Worm (Caenorhabditis elegans) whole organism, L4 larva: ENCODE results near the gene yif-1.
A peak's percentile ranks its signal among the peaks of the same experiment; 100 is the strongest.

ENCODE experiments used
- D1046.2 ChIP-seq: fragments of 200-800 bp; sonication (Bioruptor generic); IDR thresholded peaks from 2 replicates; pipeline ENCODE4 v1.3.6; 2022; ENCODE audit warnings: missing genetic modification characterization, missing compliant biosample characterization
- F37D6.2 ChIP-seq: sonication (generic microtip); optimal IDR thresholded peaks from 2 replicates; lab custom pipeline; 2016; ENCODE audit warnings: mild to moderate bottlenecking, missing genetic modification characterization, missing compliant biosample characterization
- F44E2.7 ChIP-seq: fragments of 200-800 bp; sonication (Bioruptor generic); IDR thresholded peaks from 2 replicates; pipeline ENCODE4 v2.1.2; 2022; ENCODE audit warnings: missing genetic modification characterization, missing compliant biosample characterization
- Y105C5A.15 ChIP-seq: fragments of 200-800 bp; sonication (Bioruptor generic); IDR thresholded peaks from 2 replicates; pipeline ENCODE4 v1.3.6; 2022; ENCODE audit warnings: missing genetic modification characterization, missing compliant biosample characterization
- ZK337.2 ChIP-seq: fragments of 200-800 bp; sonication (Bioruptor generic); IDR thresholded peaks from 2 replicates; pipeline ENCODE4 v1.3.6; 2022; ENCODE audit warnings: missing genetic modification reagents, missing genetic modification characterization, missing compliant biosample characterization
- ZK546.5 ChIP-seq, 2 experiments: sonication (generic microtip); optimal IDR thresholded peaks; 2 replicates each; lab custom pipeline; 2017; ENCODE audit warnings: missing biosample characterization in 2 of 2, missing genetic modification characterization in 2 of 2
- ama-1 ChIP-seq: fragments of 150-350 bp; optimal IDR thresholded peaks from 2 replicates; lab custom pipeline; 2014; ENCODE audit warnings: inconsistent platforms, mixed read lengths
- ceh-32 ChIP-seq: sonication (generic microtip); optimal IDR thresholded peaks from 2 replicates; lab custom pipeline; 2016; ENCODE audit warnings: mild to moderate bottlenecking, missing genetic modification characterization, missing compliant biosample characterization; ENCODE audit not compliant: poor library complexity
- ceh-44 ChIP-seq: fragments of 200-800 bp; sonication (Bioruptor generic); IDR thresholded peaks from 2 replicates; pipeline ENCODE4 v1.3.6; 2022; ENCODE audit warnings: missing genetic modification reagents, missing genetic modification characterization, missing compliant biosample characterization
- ceh-82 ChIP-seq: sonication (generic microtip); optimal IDR thresholded peaks from 2 replicates; lab custom pipeline; 2017; ENCODE audit warnings: missing biosample characterization, missing genetic modification characterization
- daf-16 ChIP-seq, 3 experiments: sonication (generic microtip); optimal IDR thresholded peaks; 2 replicates each; lab custom pipeline; 2016 to 2017; ENCODE audit warnings: missing genetic modification characterization in 3 of 3, missing genetic modification reagents in 3 of 3, mild to moderate bottlenecking in 2 of 3, missing compliant biosample characterization in 2 of 3, missing biosample characterization in 1 of 3, moderate library complexity in 1 of 3
- daf-19 ChIP-seq: fragments of 200-800 bp; sonication (Bioruptor generic); conservative IDR thresholded peaks from 2 replicates; pipeline ENCODE4 v1.3.6; 2022; ENCODE audit warnings: missing genetic modification characterization, missing compliant biosample characterization
- dmd-6 ChIP-seq: fragments of 200-800 bp; sonication (Bioruptor generic); IDR thresholded peaks from 2 replicates; pipeline ENCODE4 v1.3.6; 2022; ENCODE audit warnings: missing genetic modification reagents, missing genetic modification characterization, missing compliant biosample characterization
- dve-1 ChIP-seq: sonication (generic microtip); optimal IDR thresholded peaks from 2 replicates; lab custom pipeline; 2017; ENCODE audit warnings: antibody characterized with exemption, mild to moderate bottlenecking, missing genetic modification characterization, missing compliant biosample characterization; ENCODE audit not compliant: insufficient read depth
- egl-43 ChIP-seq: fragments of 200-800 bp; sonication (Bioruptor generic); IDR thresholded peaks from 2 replicates; pipeline ENCODE4 v1.3.6; 2022; ENCODE audit warnings: missing genetic modification reagents, missing genetic modification characterization, missing compliant biosample characterization
- hif-1 ChIP-seq, 2 experiments: sonication (generic microtip); optimal IDR thresholded peaks; 2 replicates each; lab custom pipeline; 2016 to 2017; ENCODE audit warnings: missing compliant biosample characterization in 2 of 2, missing genetic modification characterization in 2 of 2, missing genetic modification reagents in 2 of 2, missing genotype in 2 of 2, mild to moderate bottlenecking in 1 of 2
- hlh-11 ChIP-seq: fragments of 200-800 bp; sonication (Bioruptor generic); optimal IDR thresholded peaks from 2 replicates; lab custom pipeline; 2018; ENCODE audit warnings: mild to moderate bottlenecking, missing genetic modification characterization, missing compliant biosample characterization
- hlh-30 ChIP-seq: sonication (generic microtip); optimal IDR thresholded peaks from 2 replicates; lab custom pipeline; 2017; ENCODE audit warnings: antibody characterized with exemption, mild to moderate bottlenecking, missing genetic modification characterization, missing compliant biosample characterization; ENCODE audit not compliant: insufficient read depth
- hmg-1.1 ChIP-seq: fragments of 200-800 bp; sonication (Bioruptor generic); IDR thresholded peaks from 2 replicates; pipeline ENCODE4 v1.3.6; 2022; ENCODE audit warnings: missing genetic modification reagents, missing genetic modification characterization, missing compliant biosample characterization
- lin-1 ChIP-seq: fragments of 200-800 bp; sonication (Bioruptor generic); IDR thresholded peaks from 2 replicates; pipeline ENCODE4 v1.3.6; 2022; ENCODE audit warnings: missing genetic modification reagents, missing genetic modification characterization, missing compliant biosample characterization
- lin-38 ChIP-seq: fragments of 200-800 bp; sonication (Bioruptor generic); IDR thresholded peaks from 2 replicates; pipeline ENCODE4 v1.3.6; 2022; ENCODE audit warnings: missing genetic modification reagents, missing genetic modification characterization, missing compliant biosample characterization
- madf-5 ChIP-seq, 2 experiments: fragments of 200-800 bp; sonication (Bioruptor generic); IDR thresholded peaks; 2 replicates each; pipeline ENCODE4 v1.3.6; 2022; ENCODE audit warnings: missing compliant biosample characterization in 2 of 2, missing genetic modification characterization in 2 of 2
- mdl-1 ChIP-seq, 2 experiments: fragments of 150-350 bp in 1 of 2; sonication (generic microtip) in 1 of 2; optimal IDR thresholded peaks; 2 replicates each; lab custom pipeline; 2014 to 2017; ENCODE audit warnings: missing biosample characterization in 2 of 2, missing genetic modification characterization in 2 of 2
- mep-1 ChIP-seq: fragments of 150-350 bp; sonication (generic microtip); optimal IDR thresholded peaks from 3 replicates; lab custom pipeline; 2014; ENCODE audit warnings: missing biosample characterization, missing genetic modification characterization
- mes-2 ChIP-seq: sonication (generic microtip); optimal IDR thresholded peaks from 2 replicates; lab custom pipeline; 2016; ENCODE audit warnings: missing genotype, mild to moderate bottlenecking, missing genetic modification characterization, missing compliant biosample characterization; ENCODE audit not compliant: poor library complexity, severe bottlenecking
- nhr-10 ChIP-seq: fragments of 150-350 bp; optimal IDR thresholded peaks from 2 replicates; lab custom pipeline; 2014; ENCODE audit warnings: missing biosample characterization, missing genetic modification characterization
- nhr-11 ChIP-seq: fragments of 150-350 bp; optimal IDR thresholded peaks from 2 replicates; lab custom pipeline; 2014; ENCODE audit warnings: missing biosample characterization, missing genetic modification characterization
- nhr-48 ChIP-seq: sonication (generic microtip); optimal IDR thresholded peaks from 2 replicates; lab custom pipeline; 2016; ENCODE audit warnings: mild to moderate bottlenecking, missing genetic modification characterization, missing compliant biosample characterization
- pha-4 ChIP-seq, 2 experiments: fragments of 150-350 bp in 1 of 2; fragments of 200-800 bp in 1 of 2; sonication (Bioruptor generic) in 1 of 2; IDR thresholded peaks in 1 of 2; optimal IDR thresholded peaks in 1 of 2; 2 replicates each; pipeline versions ENCODE4 v1.3.6 to Lab custom; 2014 to 2022; ENCODE audit warnings: missing genetic modification characterization in 2 of 2, missing genetic modification reagents in 2 of 2, missing biosample characterization in 1 of 2, missing compliant biosample characterization in 1 of 2
- php-3 ChIP-seq: fragments of 200-800 bp; sonication (Bioruptor generic); IDR thresholded peaks from 2 replicates; pipeline ENCODE4 v1.3.6; 2022; ENCODE audit warnings: missing genetic modification reagents, missing genetic modification characterization, missing compliant biosample characterization
- rbr-2 ChIP-seq: sonication (generic microtip); optimal IDR thresholded peaks from 2 replicates; lab custom pipeline; 2016; ENCODE audit warnings: missing genotype, missing genetic modification characterization, missing compliant biosample characterization
- saeg-2 ChIP-seq: fragments of 200-800 bp; sonication (Bioruptor generic); IDR thresholded peaks from 2 replicates; pipeline ENCODE4 v1.3.6; 2022; ENCODE audit warnings: missing genetic modification reagents, missing genetic modification characterization, missing compliant biosample characterization
- vab-7 ChIP-seq: fragments of 200-800 bp; sonication (Bioruptor generic); IDR thresholded peaks from 2 replicates; pipeline ENCODE4 v1.3.6; 2022; ENCODE audit warnings: missing genetic modification reagents, missing genetic modification characterization, missing compliant biosample characterization
- zfp-2 ChIP-seq: sonication (generic microtip); optimal IDR thresholded peaks from 2 replicates; lab custom pipeline; 2016; ENCODE audit warnings: mild to moderate bottlenecking, missing genetic modification characterization, missing compliant biosample characterization
- zfp-3 ChIP-seq: fragments of 200-800 bp; sonication (Bioruptor generic); conservative IDR thresholded peaks from 2 replicates; pipeline ENCODE4 v1.3.6; 2022; ENCODE audit warnings: missing genetic modification reagents, missing genetic modification characterization, missing compliant biosample characterization
- zip-11 ChIP-seq: fragments of 200-800 bp; sonication (Bioruptor generic); IDR thresholded peaks from 2 replicates; pipeline ENCODE4 v1.3.6; 2022; ENCODE audit warnings: missing genetic modification characterization, missing compliant biosample characterization
- zip-2 ChIP-seq: fragments of 150-350 bp; optimal IDR thresholded peaks from 2 replicates; lab custom pipeline; 2014; ENCODE audit warnings: missing biosample characterization, missing genetic modification characterization
- ztf-7 ChIP-seq: fragments of 150-350 bp; optimal IDR thresholded peaks from 2 replicates; lab custom pipeline; 2014; ENCODE audit warnings: missing biosample characterization, missing genetic modification characterization

The yif-1 gene

ce11 chrV:10019934-10020333, 34.8 kb downstream of the yif-1 start:
- TF ChIP-seq D1046.2 (GFP tag; lab: Robert Waterston, UW) (no peak), lin-38 (0 out of 2 replicates have a peak, but pooled peaks have one; percentile 13), ZK546.5 (tag; optimal IDR thresholded peaks at IDR 0.05; lab: Kevin White, UChicago) (no peak), zip-11 (GFP tag; lab: Robert Waterston, UW) (no peak), zfp-2 (no peak), ceh-44 (GFP tag; lab: Robert Waterston, UW) (no peak), egl-43 (no peak), vab-7 (0 out of 2 replicates have a peak, but pooled peaks have one; percentile 20), zfp-3 (GFP tag; lab: Robert Waterston, UW) (no peak), ama-1 (lab: Kevin White, UChicago) (peak; percentile 0), hmg-1.1 (GFP tag; lab: Robert Waterston, UW) (no peak), nhr-11 (tag; lab: Kevin White, UChicago) (peak; percentile 36), mdl-1 (tag; optimal IDR thresholded peaks at IDR 0.05; lab: Kevin White, UChicago) (peak; percentile 84 to 88), nhr-10 (tag; lab: Kevin White, UChicago) (no peak), hif-1 (tag; optimal IDR thresholded peaks at IDR 0.05; lab: Kevin White, UChicago) (peak in 1 of 2 experiments; percentile 36), pha-4 (GFP tag; IDR thresholded peaks at IDR 0.05; lab: Robert Waterston, UW) (no peak), pha-4 (tag; optimal IDR thresholded peaks at IDR 0.05; lab: Kevin White, UChicago) (peak; percentile 73), ztf-7 (tag; lab: Kevin White, UChicago) (no peak), mes-2 (tag; lab: Kevin White, UChicago) (no peak), hlh-30 (tag; lab: Kevin White, UChicago) (peak; percentile 87), nhr-48 (tag; lab: Kevin White, UChicago) (no peak), Y105C5A.15 (GFP tag; lab: Robert Waterston, UW) (peak; percentile 48; the same call in 1 of the 2 replicates), ZK337.2 (GFP tag; lab: Robert Waterston, UW) (no peak), dmd-6 (GFP tag; lab: Robert Waterston, UW) (peak; percentile 48; the same call in 1 of the 2 replicates), F44E2.7 (GFP tag; lab: Robert Waterston, UW) (no peak), hlh-11 (tag; lab: Kevin White, UChicago) (peak; percentile 64), daf-16 (GFP tag; optimal IDR thresholded peaks at IDR 0.05; lab: Kevin White, UChicago) (peak in 1 of 2 experiments; percentile 63), daf-16 (tag; optimal IDR thresholded peaks at IDR 0.05; lab: Kevin White, UChicago) (peak; percentile 85), madf-5 (GFP tag; IDR thresholded peaks at IDR 0.05; lab: Robert Waterston, UW) (no peak), ceh-82 (tag; lab: Kevin White, UChicago) (no peak), F37D6.2 (tag; lab: Kevin White, UChicago) (no peak), php-3 (GFP tag; lab: Robert Waterston, UW) (no peak), rbr-2 (tag; lab: Kevin White, UChicago) (peak; percentile 58), mep-1 (tag; lab: Kevin White, UChicago) (no peak)

DNA sequence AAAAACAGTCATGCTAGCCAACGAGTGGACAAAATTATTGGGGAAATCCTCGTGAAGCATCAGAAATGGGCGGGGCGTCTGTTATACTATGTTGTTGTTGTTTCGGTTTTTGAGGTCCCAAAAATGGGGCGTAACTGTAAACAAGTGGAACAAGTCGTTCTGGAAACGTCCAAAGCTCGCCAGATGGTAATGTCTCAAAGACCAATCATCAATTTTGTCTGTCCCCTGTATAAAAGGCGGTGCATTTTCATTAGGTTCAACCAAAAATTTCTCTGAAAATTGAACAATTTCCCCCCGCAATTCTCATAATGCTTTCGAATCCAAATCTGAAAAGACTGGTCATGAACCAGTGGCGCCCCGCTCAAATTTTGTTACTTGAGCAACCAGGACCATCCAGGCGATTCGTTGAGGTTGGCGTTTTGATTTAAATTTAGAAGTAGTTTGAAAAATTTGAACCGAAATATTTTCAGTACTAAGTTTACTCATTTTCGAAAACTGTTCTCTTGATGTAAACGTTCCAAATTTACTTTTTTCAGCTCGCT, 35.6 kb downstream of the yif-1 start:
- no peak for TF ChIP-seq F37D6.2 (tag; lab: Kevin White, UChicago)
- no peak for TF ChIP-seq ceh-32 (tag; lab: Kevin White, UChicago)
- TF ChIP-seq dve-1, result no peak
- no peak for TF ChIP-seq ceh-44 (GFP tag; lab: Robert Waterston, UW)
- 0 out of 2 replicates have a peak, but pooled peaks have one; percentile 23 for TF ChIP-seq daf-19 (GFP tag; lab: Robert Waterston, UW)
- TF ChIP-seq egl-43, result no peak
- 0 out of 2 replicates have a peak, but pooled peaks have one; percentile 25 for TF ChIP-seq D1046.2 (GFP tag; lab: Robert Waterston, UW)
- 0 out of 2 replicates have a peak, but pooled peaks have one; percentile 18 for TF ChIP-seq vab-7
- TF ChIP-seq saeg-2, result 0 out of 2 replicates have a peak, but pooled peaks have one; percentile 42
- TF ChIP-seq zip-2 (tag; lab: Kevin White, UChicago), result no peak
- TF ChIP-seq lin-1, result no peak
- TF ChIP-seq lin-38, result peak; percentile 21; the same call in 1 of the 2 replicates
